Fruit fly (Drosophila melanogaster) whole organism, embryonic: ENCODE measurements around the gene CG13996.
A peak's percentile ranks its signal among the peaks of the same experiment; 100 is the strongest.

Experiments
- Atf3 ChIP-seq: fragments of 200-800 bp; sonication (Bioruptor generic); optimal IDR thresholded peaks from 3 replicates; lab custom pipeline; 2016; ENCODE audit warnings: missing biosample characterization, missing genetic modification characterization
- Atf6 ChIP-seq: fragments of 200-800 bp; sonication (Bioruptor generic); IDR thresholded peaks from 2 replicates; pipeline ENCODE4 v1.3.6; 2022; ENCODE audit warnings: missing biosample characterization, missing genetic modification characterization
- Bteb2 ChIP-seq: fragments of 200-800 bp; sonication (Bioruptor generic); optimal IDR thresholded peaks from 2 replicates; lab custom pipeline; 2016; ENCODE audit warnings: missing biosample characterization, missing genetic modification characterization
- CG10462 ChIP-seq: fragments of 200-800 bp; sonication (Bioruptor generic); optimal IDR thresholded peaks from 2 replicates; lab custom pipeline; 2016; ENCODE audit warnings: missing biosample characterization, missing genetic modification characterization
- CG11093 ChIP-seq: fragments of 200-800 bp; sonication (Bioruptor generic); IDR thresholded peaks from 3 replicates; pipeline ENCODE4 v1.3.6; 2022; ENCODE audit warnings: missing biosample characterization, missing genetic modification characterization
- CG11398 ChIP-seq: fragments of 200-800 bp; sonication (Bioruptor generic); optimal IDR thresholded peaks from 2 replicates; lab custom pipeline; 2016; ENCODE audit warnings: missing biosample characterization, missing genetic modification characterization
- CG11696 ChIP-seq: fragments of 200-800 bp; sonication (Bioruptor generic); IDR thresholded peaks from 2 replicates; pipeline ENCODE4 v1.3.6; 2022; ENCODE audit warnings: missing biosample characterization, missing genetic modification characterization
- CG12071 ChIP-seq: fragments of 200-800 bp; sonication (Bioruptor generic); optimal IDR thresholded peaks from 3 replicates; lab custom pipeline; 2018; ENCODE audit warnings: missing biosample characterization, mild to moderate bottlenecking, missing genetic modification characterization
- CG1233 ChIP-seq: fragments of 200-800 bp; sonication (Bioruptor generic); optimal IDR thresholded peaks from 4 replicates; lab custom pipeline; 2018; ENCODE audit warnings: missing biosample characterization, mild to moderate bottlenecking, missing genetic modification characterization
- CG12769 ChIP-seq: fragments of 200-800 bp; sonication (Bioruptor generic); optimal IDR thresholded peaks from 2 replicates; lab custom pipeline; 2019; ENCODE audit warnings: missing biosample characterization, mild to moderate bottlenecking, missing genetic modification characterization, moderate library complexity
- CG14860 ChIP-seq: fragments of 200-800 bp; sonication (Bioruptor generic); IDR thresholded peaks from 3 replicates; pipeline ENCODE4 v1.3.6; 2022; ENCODE audit warnings: missing biosample characterization, missing genetic modification characterization; ENCODE audit not compliant: partially characterized antibody
- CG17328 ChIP-seq: fragments of 200-800 bp; sonication (Bioruptor generic); IDR thresholded peaks from 2 replicates; pipeline ENCODE4 v1.3.6; 2022; ENCODE audit warnings: missing biosample characterization, missing genetic modification characterization
- CG17359 ChIP-seq: fragments of 200-800 bp; sonication (Bioruptor generic); optimal IDR thresholded peaks from 3 replicates; lab custom pipeline; 2018; ENCODE audit warnings: missing biosample characterization, mild to moderate bottlenecking, missing genetic modification characterization, moderate library complexity
- CG18011 ChIP-seq: fragments of 200-800 bp; sonication (Bioruptor generic); optimal IDR thresholded peaks from 2 replicates; lab custom pipeline; 2017; ENCODE audit warnings: missing biosample characterization, missing genetic modification characterization, mild to moderate bottlenecking, moderate library complexity, missing genotype
- CG18599 ChIP-seq: fragments of 200-800 bp; sonication (Bioruptor generic); optimal IDR thresholded peaks from 3 replicates; lab custom pipeline; 2017; ENCODE audit warnings: missing biosample characterization, missing genetic modification characterization, mild to moderate bottlenecking, moderate library complexity, missing genetic modification reagents
- CG3407 ChIP-seq: fragments of 200-800 bp; sonication (Bioruptor generic); optimal IDR thresholded peaks from 2 replicates; lab custom pipeline; 2018; ENCODE audit warnings: missing biosample characterization, mild to moderate bottlenecking, missing genetic modification characterization
- CG7271 ChIP-seq: fragments of 200-800 bp; sonication (Bioruptor generic); optimal IDR thresholded peaks from 2 replicates; lab custom pipeline; 2018; ENCODE audit warnings: missing biosample characterization, mild to moderate bottlenecking, missing genetic modification characterization, moderate library complexity
- CG8089 ChIP-seq: fragments of 200-800 bp; sonication (Bioruptor generic); optimal IDR thresholded peaks from 3 replicates; lab custom pipeline; 2016; ENCODE audit warnings: missing biosample characterization, missing genetic modification characterization
- CG9609 ChIP-seq: fragments of 200-800 bp; sonication (Bioruptor generic); optimal IDR thresholded peaks from 3 replicates; lab custom pipeline; 2016; ENCODE audit warnings: missing biosample characterization, missing genetic modification characterization
- CG9727 ChIP-seq: fragments of 200-800 bp; sonication (Bioruptor generic); optimal IDR thresholded peaks from 3 replicates; lab custom pipeline; 2017; ENCODE audit warnings: missing biosample characterization, mild to moderate bottlenecking, missing genetic modification characterization
- D19B ChIP-seq: fragments of 200-800 bp; sonication (Bioruptor generic); optimal IDR thresholded peaks from 2 replicates; lab custom pipeline; 2017; ENCODE audit warnings: missing biosample characterization, mild to moderate bottlenecking, missing genetic modification characterization
- Doc3 ChIP-seq: fragments of 200-800 bp; sonication (Bioruptor generic); IDR thresholded peaks from 3 replicates; pipeline ENCODE4 v1.3.6; 2022; ENCODE audit warnings: missing biosample characterization, missing genetic modification characterization; ENCODE audit not compliant: partially characterized antibody
- Fer3 ChIP-seq: fragments of 200-800 bp; sonication (Bioruptor generic); optimal IDR thresholded peaks from 2 replicates; lab custom pipeline; 2018; ENCODE audit warnings: missing biosample characterization, mild to moderate bottlenecking, missing genetic modification characterization, moderate library complexity
- Gug ChIP-seq: fragments of 200-800 bp; sonication (Bioruptor generic); IDR thresholded peaks from 4 replicates; pipeline ENCODE4 v1.3.6; 2022; ENCODE audit warnings: missing biosample characterization, missing genetic modification characterization
- H2.0 ChIP-seq: fragments of 200-800 bp; sonication (Bioruptor generic); IDR thresholded peaks from 2 replicates; pipeline ENCODE4 v1.3.6; 2022; ENCODE audit warnings: missing biosample characterization, missing genetic modification characterization
- Hmr ChIP-seq: fragments of 200-800 bp; sonication (Bioruptor generic); optimal IDR thresholded peaks from 3 replicates; lab custom pipeline; 2017; ENCODE audit warnings: mild to moderate bottlenecking, missing biosample characterization, missing genetic modification reagents, missing genetic modification characterization
- Meics ChIP-seq: fragments of 200-800 bp; sonication (Bioruptor generic); optimal IDR thresholded peaks from 2 replicates; lab custom pipeline; 2017; ENCODE audit warnings: missing biosample characterization, mild to moderate bottlenecking, missing genetic modification characterization
- Poxn ChIP-seq: fragments of 200-800 bp; sonication (Bioruptor generic); IDR thresholded peaks from 2 replicates; pipeline ENCODE4 v1.3.6; 2022; ENCODE audit warnings: missing biosample characterization, missing genetic modification characterization
- Sox100B ChIP-seq: fragments of 200-800 bp; sonication (Bioruptor generic); optimal IDR thresholded peaks from 3 replicates; lab custom pipeline; 2018; ENCODE audit warnings: missing biosample characterization, mild to moderate bottlenecking, missing genetic modification characterization
- Sox102F ChIP-seq: fragments of 200-800 bp; sonication (Bioruptor generic); optimal IDR thresholded peaks from 2 replicates; lab custom pipeline; 2018; ENCODE audit warnings: missing biosample characterization, mild to moderate bottlenecking, missing genetic modification characterization, moderate library complexity
- Ssrp ChIP-seq: fragments of 200-800 bp; sonication (Bioruptor generic); optimal IDR thresholded peaks from 2 replicates; lab custom pipeline; 2018; ENCODE audit warnings: missing biosample characterization, mild to moderate bottlenecking, missing genetic modification characterization, moderate library complexity
- br ChIP-seq: fragments of >200 bp; optimal IDR thresholded peaks from 2 replicates; lab custom pipeline; 2017
- chif ChIP-seq, 2 experiments: fragments of 200-800 bp; sonication (Bioruptor generic); optimal IDR thresholded peaks; 3 replicates each; lab custom pipeline; 2016; ENCODE audit warnings: missing biosample characterization in 2 of 2, missing genetic modification characterization in 2 of 2
- corto ChIP-seq: fragments of 200-800 bp; sonication (Bioruptor generic); optimal IDR thresholded peaks from 2 replicates; lab custom pipeline; 2016; ENCODE audit warnings: missing biosample characterization, mild to moderate bottlenecking, missing genetic modification characterization, moderate library complexity
- gcm2 ChIP-seq: fragments of 200-800 bp; sonication (Bioruptor generic); optimal IDR thresholded peaks from 2 replicates; lab custom pipeline; 2016; ENCODE audit warnings: missing biosample characterization, missing genetic modification characterization
- her ChIP-seq: fragments of 200-800 bp; sonication (Bioruptor generic); optimal IDR thresholded peaks from 2 replicates; lab custom pipeline; 2016; ENCODE audit warnings: missing biosample characterization, missing genetic modification characterization
- jumu ChIP-seq: fragments of 200-800 bp; sonication (Bioruptor generic); optimal IDR thresholded peaks from 3 replicates; lab custom pipeline; 2016; ENCODE audit warnings: missing biosample characterization, missing genetic modification characterization
- kay ChIP-seq: fragments of 200-800 bp; sonication (Bioruptor generic); optimal IDR thresholded peaks from 2 replicates; lab custom pipeline; 2016; ENCODE audit warnings: missing biosample characterization, missing genetic modification characterization
- luna ChIP-seq: fragments of 200-800 bp; sonication (Bioruptor generic); optimal IDR thresholded peaks from 2 replicates; lab custom pipeline; 2016; ENCODE audit warnings: missing biosample characterization, missing genetic modification characterization
- mam ChIP-seq: fragments of 200-800 bp; sonication (Bioruptor generic); optimal IDR thresholded peaks from 3 replicates; lab custom pipeline; 2016; ENCODE audit warnings: missing biosample characterization, missing genetic modification characterization
- pb ChIP-seq: fragments of 200-800 bp; sonication (Bioruptor generic); optimal IDR thresholded peaks from 3 replicates; lab custom pipeline; 2016; ENCODE audit warnings: missing biosample characterization, missing genetic modification characterization
- pnt ChIP-seq: fragments of 200-800 bp; sonication (Bioruptor generic); optimal IDR thresholded peaks from 3 replicates; lab custom pipeline; 2016; ENCODE audit warnings: missing biosample characterization, missing genetic modification characterization
- row ChIP-seq: fragments of 200-800 bp; sonication (Bioruptor generic); IDR thresholded peaks from 3 replicates; pipeline ENCODE4 v1.3.6; 2022; ENCODE audit warnings: missing biosample characterization, missing genetic modification characterization
- sens ChIP-seq: fragments of 200-800 bp; sonication (Bioruptor generic); peaks from one replicate; lab custom pipeline; 2016; ENCODE audit warnings: missing biosample characterization, missing genetic modification characterization
- sim ChIP-seq: fragments of 200-800 bp; sonication (Bioruptor generic); IDR thresholded peaks from 2 replicates; pipeline ENCODE4 v1.3.6; 2022; ENCODE audit warnings: missing biosample characterization, missing genetic modification characterization
- tap ChIP-seq: fragments of 200-800 bp; optimal IDR thresholded peaks from 3 replicates; lab custom pipeline; 2019; ENCODE audit warnings: missing biosample characterization, mild to moderate bottlenecking, missing genetic modification characterization, moderate library complexity
- tio ChIP-seq: fragments of 200-800 bp; sonication (Bioruptor generic); optimal IDR thresholded peaks from 2 replicates; lab custom pipeline; 2017; ENCODE audit warnings: missing biosample characterization, missing genetic modification characterization, inconsistent platforms
- tup ChIP-seq: fragments of 200-800 bp; sonication (Bioruptor generic); optimal IDR thresholded peaks from 2 replicates; lab custom pipeline; 2016; ENCODE audit warnings: missing biosample characterization, mild to moderate bottlenecking, missing genetic modification characterization, moderate library complexity
- z ChIP-seq: fragments of 200-800 bp; sonication (Bioruptor generic); IDR thresholded peaks from 3 replicates; pipeline ENCODE4 v1.3.6; 2022; ENCODE audit warnings: missing biosample characterization, missing genetic modification characterization
- zen2 ChIP-seq: fragments of 200-800 bp; sonication (Bioruptor generic); IDR thresholded peaks from 3 replicates; pipeline ENCODE4 v1.3.6; 2022; ENCODE audit warnings: missing biosample characterization, missing genetic modification characterization; ENCODE audit not compliant: partially characterized antibody

The CG13996 gene

DNA sequence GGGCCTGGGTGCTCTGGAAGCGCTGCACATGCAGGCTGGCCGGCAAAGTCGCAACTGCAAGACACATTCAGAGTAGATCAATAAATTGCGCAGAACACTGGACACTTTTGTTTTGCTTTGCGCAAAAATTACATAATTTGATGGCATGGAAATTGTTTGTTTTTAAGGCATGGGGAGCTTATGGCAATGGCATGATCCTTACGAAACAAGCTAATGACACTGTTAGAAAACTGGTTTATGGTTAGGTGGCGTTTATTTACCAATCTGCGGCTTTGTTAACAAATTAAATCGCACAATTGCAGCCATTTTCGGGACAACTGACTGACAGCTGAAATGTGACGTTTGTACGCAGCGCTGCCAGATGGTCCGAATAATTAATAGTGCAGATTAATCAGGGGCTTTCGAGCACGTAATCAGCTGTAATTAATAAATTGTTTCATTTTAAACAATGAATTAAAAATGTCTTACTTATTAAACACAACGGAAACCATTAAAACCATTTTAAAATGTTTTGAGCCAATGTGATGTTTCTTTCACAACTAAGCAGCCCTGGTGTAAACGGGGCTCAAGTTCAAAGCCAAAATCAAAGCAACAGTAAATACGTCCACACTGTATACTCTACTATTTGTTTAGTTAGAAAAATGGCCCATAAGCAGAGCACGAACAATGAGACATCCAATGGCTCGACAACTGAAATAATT lies 41.9 kb downstream of the CG13996 start, which contains the start of the genes ND-51 and CG13994 (continued):
- peak; percentile 46 for TF ChIP-seq CG12071 (GFP tag; lab: Kevin White, UChicago)
- no peak for TF ChIP-seq corto (GFP tag; lab: Kevin White, UChicago)
- TF ChIP-seq Atf3 (GFP tag; lab: Kevin White, UChicago), result peak; percentile 52
- TF ChIP-seq gcm2, result peak; percentile 2
- TF ChIP-seq chif (GFP tag; optimal IDR thresholded peaks at IDR 0.05; lab: Kevin White, UChicago), result peak; percentile 68 to 79
- peak; percentile 40 for TF ChIP-seq CG7271 (tag; lab: Kevin White, UChicago)
- 0 out of 2 replicates have a peak, but pooled peaks have one; percentile 16 for TF ChIP-seq CG11696 (GFP tag; lab: Robert Waterston, UW)
- peak; percentile 99 for TF ChIP-seq sens (GFP tag; lab: Kevin White, UChicago)
- TF ChIP-seq CG18011, result peak; percentile 63
- peak; percentile 75 for TF ChIP-seq CG11398 (GFP tag; lab: Kevin White, UChicago)
- TF ChIP-seq CG3407 (GFP tag; lab: Kevin White, UChicago), result peak; percentile 39
- peak; percentile 82 for TF ChIP-seq CG9609 (GFP tag; lab: Kevin White, UChicago)
- TF ChIP-seq tio (GFP tag; lab: Kevin White, UChicago), result no peak
- peak; percentile 87 for TF ChIP-seq pnt (GFP tag; lab: Kevin White, UChicago)
- 0 out of 2 replicates have a peak, but pooled peaks have one; percentile 54 for TF ChIP-seq Poxn (GFP tag; lab: Robert Waterston, UW)
- TF ChIP-seq H2.0, result peak; percentile 73
- no peak for TF ChIP-seq Doc3
- no peak for TF ChIP-seq zen2 (GFP tag; lab: Robert Waterston, UW)
- peak; percentile 28 for TF ChIP-seq CG10462 (GFP tag; lab: Kevin White, UChicago)
- TF ChIP-seq D19B, result peak; percentile 63
- peak; percentile 83 for TF ChIP-seq Sox102F (GFP tag; lab: Kevin White, UChicago)
- peak; percentile 89 for TF ChIP-seq Bteb2 (GFP tag; lab: Kevin White, UChicago)
- peak; percentile 71; the same call in 2 of the 3 replicates for TF ChIP-seq CG11093 (GFP tag; lab: Robert Waterston, UW)
- TF ChIP-seq Hmr (GFP tag; lab: Kevin White, UChicago), result peak; percentile 82
- no peak for TF ChIP-seq CG14860 (GFP tag; lab: Robert Waterston, UW)
- no peak for TF ChIP-seq tap (tag; lab: Kevin White, UChicago)
- no peak for TF ChIP-seq Sox100B (GFP tag; lab: Kevin White, UChicago)
- no peak for TF ChIP-seq br (lab: Kevin White, UChicago)
- TF ChIP-seq jumu, result peak; percentile 86
- TF ChIP-seq luna (GFP tag; lab: Kevin White, UChicago), result peak; percentile 71
- TF ChIP-seq CG18599 (GFP tag; lab: Kevin White, UChicago), result peak; percentile 86
- peak; percentile 76 for TF ChIP-seq Atf6 (GFP tag; lab: Robert Waterston, UW)
- peak; percentile 82; the same call in 3 of the 4 replicates for TF ChIP-seq Gug (GFP tag; lab: Robert Waterston, UW)
- TF ChIP-seq kay, result peak; percentile 31
- TF ChIP-seq tup, result peak; percentile 75
- peak; percentile 82 for TF ChIP-seq Ssrp (tag; lab: Kevin White, UChicago)
- TF ChIP-seq row (GFP tag; lab: Robert Waterston, UW), result peak; percentile 95
- peak; percentile 75 for TF ChIP-seq her (GFP tag; lab: Kevin White, UChicago)
- 0 out of 2 replicates have a peak, but pooled peaks have one; percentile 16 for TF ChIP-seq sim (GFP tag; lab: Robert Waterston, UW)
- TF ChIP-seq z (GFP tag; lab: Robert Waterston, UW), result no peak
- peak; percentile 83 for TF ChIP-seq Fer3 (tag; lab: Kevin White, UChicago)
- peak; percentile 73 for TF ChIP-seq CG8089
- peak; percentile 82 for TF ChIP-seq CG17359 (tag; lab: Kevin White, UChicago)
- peak; percentile 93 for TF ChIP-seq mam
- TF ChIP-seq CG1233 (GFP tag; lab: Kevin White, UChicago), result peak; percentile 51
- peak; percentile 83 for TF ChIP-seq CG9727
- TF ChIP-seq Meics (GFP tag; lab: Kevin White, UChicago), result peak; percentile 79
- peak; percentile 73 for TF ChIP-seq pb (GFP tag; lab: Kevin White, UChicago)
- no peak for TF ChIP-seq CG12769 (tag; lab: Kevin White, UChicago)
- TF ChIP-seq CG17328 (GFP tag; lab: Robert Waterston, UW), result peak; percentile 79
